Fruit fly (Drosophila melanogaster): ENCODE data around the gene CG42583.
A peak's percentile ranks its signal among the peaks of the same experiment; 100 is the strongest.

The CG42583 gene

DNA sequence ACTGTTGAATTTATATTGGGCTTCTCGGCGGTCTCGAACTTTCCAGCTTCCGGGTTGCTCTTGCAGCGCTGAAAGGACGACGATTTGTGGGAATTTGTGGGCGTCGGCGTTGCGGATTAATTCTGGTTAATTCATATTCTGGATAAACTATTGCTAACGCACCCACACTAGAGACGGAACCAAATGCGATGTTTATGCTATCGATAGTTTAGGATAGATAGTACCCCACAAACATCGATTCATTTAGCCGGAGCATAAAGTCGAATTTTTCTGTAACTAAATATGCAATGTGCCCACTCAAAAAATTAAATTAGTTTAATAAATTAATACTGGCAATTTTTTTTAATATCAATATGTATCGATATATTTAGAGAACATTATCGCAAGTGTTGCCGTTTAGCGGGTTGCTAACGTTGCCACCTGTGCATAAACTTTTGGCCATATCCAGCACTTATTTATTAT lies 20.1 kb downstream of the CG42583 start, which contains the start of gene Rab35:
Gene Rab35 (minus strand): TSS at position 194 of the 462 bp plus-strand sequence.
- TF ChIP-seq gl (tag; optimal IDR thresholded peaks at IDR 0.05), result no peak
- TF ChIP-seq CG15710 (tag; optimal IDR thresholded peaks at IDR 0.05), result peak; percentile 3
- TF ChIP-seq CG4496 (GFP tag; IDR thresholded peaks at IDR 0.05), result 0 out of 3 replicates have a peak, but pooled peaks have one; percentile 20
- TF ChIP-seq CG12605 (GFP tag; IDR thresholded peaks at IDR 0.05), result no peak
- TF ChIP-seq rn (GFP tag; IDR thresholded peaks at IDR 0.05), result no peak
- TF ChIP-seq CG17806 (tag; optimal IDR thresholded peaks at IDR 0.05), result no peak

DNA sequence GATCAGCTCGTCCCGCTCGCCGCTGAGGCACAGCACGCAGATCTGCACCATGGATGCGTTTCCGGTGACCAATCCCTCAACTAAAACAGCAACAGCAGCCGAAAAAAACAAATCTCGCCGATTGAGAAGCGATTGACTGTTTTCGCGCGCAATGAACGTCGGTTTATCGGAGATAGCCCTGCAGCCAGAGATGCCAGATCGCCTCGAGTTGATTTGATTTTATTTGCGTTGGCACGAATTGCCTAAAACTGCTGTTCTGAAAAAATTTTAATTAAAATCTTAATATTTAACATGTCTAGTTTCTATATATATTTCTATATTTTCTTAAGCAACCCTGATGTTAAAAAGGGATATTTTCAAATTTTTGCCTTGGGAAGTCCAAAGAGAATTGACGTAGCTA lies 23.0 kb downstream of the CG42583 start:
- TF ChIP-seq CG34367 (tag; optimal IDR thresholded peaks at IDR 0.05) (no peak), Pif1B (GFP tag; optimal IDR thresholded peaks at IDR 0.05) (no peak), CG15710 (tag; optimal IDR thresholded peaks at IDR 0.05) (no peak), gl (tag; optimal IDR thresholded peaks at IDR 0.05) (no peak), CG13204 (GFP tag; optimal IDR thresholded peaks at IDR 0.05) (no peak), CG9948 (tag; optimal IDR thresholded peaks at IDR 0.05) (no peak), CG4496 (GFP tag; IDR thresholded peaks at IDR 0.05) (no peak), CG17806 (tag; optimal IDR thresholded peaks at IDR 0.05) (no peak), CG8301 (tag; optimal IDR thresholded peaks at IDR 0.05) (no peak)

DNA sequence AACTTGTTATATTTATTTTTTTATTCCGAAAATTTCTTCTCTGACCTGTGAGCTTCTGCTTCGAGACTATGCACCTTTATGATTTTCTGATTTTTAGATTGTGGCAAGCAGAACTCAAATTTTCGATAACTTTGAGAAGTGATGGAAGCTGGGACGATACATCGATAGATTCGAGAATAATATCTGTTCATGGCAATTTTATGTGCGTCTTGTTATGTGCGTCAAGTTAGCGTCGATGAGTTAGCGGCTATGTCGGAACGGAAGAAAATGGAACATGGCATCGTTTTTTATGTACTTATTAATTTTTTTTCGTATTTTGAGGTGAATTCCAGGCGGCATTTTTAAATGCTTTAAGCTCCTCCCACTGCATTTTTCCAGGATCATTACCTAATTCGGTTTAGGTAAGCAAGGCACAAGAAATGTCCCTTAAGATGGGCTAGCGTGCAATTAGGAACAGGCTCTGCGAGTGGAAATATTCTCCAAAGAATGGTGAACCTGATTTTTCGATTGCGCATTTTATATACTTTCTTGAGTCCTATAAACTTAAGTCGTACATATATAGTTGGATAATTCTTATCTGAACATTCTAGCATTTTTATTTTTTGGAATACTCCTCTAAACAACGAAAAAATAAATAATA lies 26.3 kb downstream of the CG42583 start, which contains the start of gene Phf7:
Gene Phf7 (minus strand): TSS at position 58 of the 640 bp plus-strand sequence.
- TF ChIP-seq CG13204 (GFP tag; optimal IDR thresholded peaks at IDR 0.05) (no peak), CG15710 (tag; optimal IDR thresholded peaks at IDR 0.05) (peak; percentile 0), fd96Ca (GFP tag; IDR thresholded peaks at IDR 0.05) (peak; percentile 10; the same call in 1 of the 3 replicates)

DNA sequence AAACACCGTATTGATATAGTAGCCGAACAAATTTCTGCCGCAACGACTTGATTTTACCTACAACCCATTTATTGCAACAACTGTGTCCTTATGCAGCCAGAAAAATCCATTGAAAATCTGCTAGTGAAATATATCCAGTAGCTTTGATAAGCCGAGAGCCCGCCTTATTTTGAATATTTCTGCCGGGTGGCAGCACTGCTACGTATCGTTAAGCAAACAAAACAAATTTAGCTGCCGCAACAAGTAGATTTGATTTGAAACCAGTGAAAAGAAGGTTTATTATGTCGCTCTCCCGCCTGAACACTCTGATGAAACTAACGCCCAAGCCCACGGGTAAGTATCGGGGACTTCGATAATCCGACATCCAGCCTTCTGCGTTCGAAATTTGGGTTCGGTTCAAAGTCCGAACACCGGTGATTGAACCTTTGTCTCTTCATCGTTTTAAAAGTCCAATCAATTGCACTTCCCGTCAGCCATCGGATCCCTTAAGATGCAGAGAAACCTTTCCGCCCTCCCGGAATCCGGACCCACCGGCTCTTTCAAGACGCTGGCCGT lies 27.0 kb downstream of the CG42583 start, which contains the start of gene CG9577:
Gene CG9577 (plus strand): TSS at position 190 of the 555 bp plus-strand sequence.
- TF ChIP-seq gl (tag; optimal IDR thresholded peaks at IDR 0.05) (peak; percentile 93), D1 (tag; optimal IDR thresholded peaks at IDR 0.05) (no peak), CG10348 (GFP tag; IDR thresholded peaks at IDR 0.05) (no peak), CG8159 (tag; optimal IDR thresholded peaks at IDR 0.05) (peak; percentile 30), Pif1A (GFP tag; optimal IDR thresholded peaks at IDR 0.05) (peak; percentile 49), CG15710 (tag; optimal IDR thresholded peaks at IDR 0.05) (peak; percentile 37), fd96Ca (GFP tag; IDR thresholded peaks at IDR 0.05) (peak; percentile 21; the same call in 1 of the 3 replicates), CG34367 (tag; optimal IDR thresholded peaks at IDR 0.05) (peak; percentile 64), CG32121 (GFP tag; IDR thresholded peaks at IDR 0.05) (no peak), Ets98B (GFP tag; IDR thresholded peaks at IDR 0.05) (peak; percentile 21; the same call in 1 of the 2 replicates), CG4496 (GFP tag; IDR thresholded peaks at IDR 0.05) (peak; percentile 60; the same call in 1 of the 3 replicates), rn (GFP tag; IDR thresholded peaks at IDR 0.05) (no peak), CG17806 (tag; optimal IDR thresholded peaks at IDR 0.05) (peak; percentile 32), CG8301 (tag; optimal IDR thresholded peaks at IDR 0.05) (peak; percentile 48), CG12605 (GFP tag; IDR thresholded peaks at IDR 0.05) (peak; percentile 78), CG13204 (GFP tag; optimal IDR thresholded peaks at IDR 0.05) (peak; percentile 82), CG14655 (GFP tag; optimal IDR thresholded peaks at IDR 0.05) (peak; percentile 66), EcR (GFP tag; optimal IDR thresholded peaks at IDR 0.05) (peak; percentile 87), Pif1B (GFP tag; optimal IDR thresholded peaks at IDR 0.05) (peak; percentile 48), Snoo (tag; optimal IDR thresholded peaks at IDR 0.05) (peak; percentile 39), CG9948 (tag; optimal IDR thresholded peaks at IDR 0.05) (no peak)

DNA sequence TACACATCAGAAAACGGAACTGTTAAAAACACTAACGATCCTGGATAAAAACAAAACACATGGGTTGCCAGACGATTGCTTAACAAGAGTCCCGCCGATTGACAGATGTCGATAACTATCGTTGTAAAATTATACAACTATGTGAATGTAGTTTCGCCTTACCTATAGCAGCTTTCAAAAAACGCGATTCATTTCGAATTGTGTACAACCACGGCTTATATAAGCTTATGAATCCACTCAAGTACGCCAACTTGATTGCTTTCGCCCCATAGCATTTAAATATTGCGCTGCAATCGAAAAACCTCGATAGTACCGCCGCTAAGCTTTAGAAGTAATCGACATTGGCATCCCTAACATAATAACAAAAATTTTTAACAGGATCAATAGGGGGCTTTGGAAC lies 30.3 kb downstream of the CG42583 start, which contains the start of the genes CG9581 and CG9578:
Gene CG9581 (minus strand): TSS at position 84 of the 400 bp plus-strand sequence.
Gene CG9578 (plus strand): TSS at position 325 of the 400 bp plus-strand sequence.
- TF ChIP-seq CG8159 (tag; optimal IDR thresholded peaks at IDR 0.05) (no peak), CG14655 (GFP tag; optimal IDR thresholded peaks at IDR 0.05) (no peak), Snoo (tag; optimal IDR thresholded peaks at IDR 0.05) (no peak), Pif1B (GFP tag; optimal IDR thresholded peaks at IDR 0.05) (no peak), CG10348 (GFP tag; IDR thresholded peaks at IDR 0.05) (no peak), EcR (GFP tag; optimal IDR thresholded peaks at IDR 0.05) (no peak), CG9948 (tag; optimal IDR thresholded peaks at IDR 0.05) (no peak), Pif1A (GFP tag; optimal IDR thresholded peaks at IDR 0.05) (no peak), gl (tag; optimal IDR thresholded peaks at IDR 0.05) (no peak), CG32121 (GFP tag; IDR thresholded peaks at IDR 0.05) (no peak), CG13204 (GFP tag; optimal IDR thresholded peaks at IDR 0.05) (no peak), CG8301 (tag; optimal IDR thresholded peaks at IDR 0.05) (no peak), CG15710 (tag; optimal IDR thresholded peaks at IDR 0.05) (no peak), CG17806 (tag; optimal IDR thresholded peaks at IDR 0.05) (no peak), CG12605 (GFP tag; IDR thresholded peaks at IDR 0.05) (no peak), fd96Ca (GFP tag; IDR thresholded peaks at IDR 0.05) (no peak), D1 (tag; optimal IDR thresholded peaks at IDR 0.05) (no peak), CG34367 (tag; optimal IDR thresholded peaks at IDR 0.05) (no peak), Ets98B (GFP tag; IDR thresholded peaks at IDR 0.05) (no peak), rn (GFP tag; IDR thresholded peaks at IDR 0.05) (no peak)

DNA sequence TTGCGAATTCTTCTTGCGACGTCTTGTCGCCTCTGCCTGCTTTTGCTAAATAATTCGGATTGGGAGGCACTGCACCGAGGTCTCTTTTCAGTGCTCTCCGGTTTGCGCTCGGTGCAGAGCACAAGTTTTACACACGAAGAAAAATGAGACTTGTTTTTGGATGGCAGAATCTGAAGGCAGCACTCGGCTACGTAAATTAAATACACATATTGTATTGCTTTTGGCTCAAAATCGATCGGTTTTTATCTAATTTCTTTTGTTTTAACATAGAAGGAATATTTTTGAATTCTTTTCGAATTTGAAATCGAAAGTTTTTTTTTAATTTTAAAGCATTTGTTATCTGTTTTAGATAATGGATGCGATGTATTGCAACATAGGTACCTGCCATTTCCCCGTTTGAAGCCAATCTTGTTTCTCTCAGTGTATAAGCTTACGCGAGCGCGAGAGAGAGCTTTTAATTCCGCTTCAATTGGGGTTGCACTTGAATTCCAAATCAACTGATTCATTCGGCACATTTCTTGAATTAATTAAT lies 33.9 kb downstream of the CG42583 start, which contains the start of gene AnxB10:
Gene AnxB10 (minus strand): TSS at position 51 of the 532 bp plus-strand sequence.
- TF ChIP-seq Pif1B (GFP tag; optimal IDR thresholded peaks at IDR 0.05), result peak; percentile 92
- peak; percentile 72 for TF ChIP-seq gl (tag; optimal IDR thresholded peaks at IDR 0.05)
- TF ChIP-seq CG8159 (tag; optimal IDR thresholded peaks at IDR 0.05), result peak; percentile 94
- peak; percentile 81 for TF ChIP-seq CG12605 (GFP tag; IDR thresholded peaks at IDR 0.05)
- TF ChIP-seq fd96Ca (GFP tag; IDR thresholded peaks at IDR 0.05), result peak; percentile 92
- TF ChIP-seq CG15710 (tag; optimal IDR thresholded peaks at IDR 0.05), result peak; percentile 93
- peak; percentile 82; the same call in 1 of the 2 replicates for TF ChIP-seq Ets98B (GFP tag; IDR thresholded peaks at IDR 0.05)
- peak; percentile 75 for TF ChIP-seq CG10348 (GFP tag; IDR thresholded peaks at IDR 0.05)
- TF ChIP-seq Snoo (tag; optimal IDR thresholded peaks at IDR 0.05), result peak; percentile 92
- TF ChIP-seq EcR (GFP tag; optimal IDR thresholded peaks at IDR 0.05), result peak; percentile 17
- TF ChIP-seq CG14655 (GFP tag; optimal IDR thresholded peaks at IDR 0.05), result peak; percentile 95
- TF ChIP-seq CG4496 (GFP tag; IDR thresholded peaks at IDR 0.05), result peak; percentile 91
- peak; percentile 91 for TF ChIP-seq CG9948 (tag; optimal IDR thresholded peaks at IDR 0.05)
- peak; percentile 91 for TF ChIP-seq CG8301 (tag; optimal IDR thresholded peaks at IDR 0.05)
- peak; percentile 90 for TF ChIP-seq CG17806 (tag; optimal IDR thresholded peaks at IDR 0.05)
- peak; percentile 83 for TF ChIP-seq rn (GFP tag; IDR thresholded peaks at IDR 0.05)
- peak; percentile 95 for TF ChIP-seq Pif1A (GFP tag; optimal IDR thresholded peaks at IDR 0.05)
- peak; percentile 87 for TF ChIP-seq D1 (tag; optimal IDR thresholded peaks at IDR 0.05)
- TF ChIP-seq CG32121 (GFP tag; IDR thresholded peaks at IDR 0.05), result peak; percentile 93
- peak; percentile 84 for TF ChIP-seq CG34367 (tag; optimal IDR thresholded peaks at IDR 0.05)
- peak; percentile 79 for TF ChIP-seq CG13204 (GFP tag; optimal IDR thresholded peaks at IDR 0.05)
